Worm (Caenorhabditis elegans) whole organism, L2 larva: ENCODE data around the gene T04A8.7.
"Not testable (repeated sequence)": the region's sequence is repeated elsewhere in the genome, so short reads cannot be mapped to it uniquely, and the experiment has no call there.

ENCODE experiments used
- R02D3.7 ChIP-seq: fragments of 150-350 bp; optimal IDR thresholded peaks from 2 replicates; lab custom pipeline; 2014; ENCODE audit warnings: missing biosample characterization, missing genetic modification characterization
- Y55F3AM.14 ChIP-seq: fragments of 200-800 bp; sonication (Bioruptor generic); optimal IDR thresholded peaks from 2 replicates; lab custom pipeline; 2018; ENCODE audit warnings: mild to moderate bottlenecking, missing genetic modification characterization, missing compliant biosample characterization
- ZK546.5 ChIP-seq: sonication (generic microtip); optimal IDR thresholded peaks from 2 replicates; lab custom pipeline; 2017; ENCODE audit warnings: missing biosample characterization, missing genetic modification characterization
- alr-1 ChIP-seq: fragments of 150-350 bp; optimal IDR thresholded peaks from 2 replicates; lab custom pipeline; 2014; ENCODE audit warnings: missing biosample characterization, missing genetic modification characterization
- aly-2 ChIP-seq: fragments of 150-350 bp; optimal IDR thresholded peaks from 2 replicates; lab custom pipeline; 2014; ENCODE audit warnings: missing biosample characterization, missing genetic modification characterization
- blmp-1 ChIP-seq: sonication (generic microtip); optimal IDR thresholded peaks from 2 replicates; lab custom pipeline; 2017; ENCODE audit warnings: missing genetic modification characterization, mild to moderate bottlenecking, missing compliant biosample characterization, antibody characterized with exemption, moderate library complexity; ENCODE audit not compliant: insufficient read depth
- ceh-16 ChIP-seq: fragments of 150-350 bp; optimal IDR thresholded peaks from 2 replicates; lab custom pipeline; 2014; ENCODE audit warnings: missing biosample characterization, missing genetic modification characterization
- crh-2 ChIP-seq: sonication (generic microtip); optimal IDR thresholded peaks from 2 replicates; lab custom pipeline; 2017; ENCODE audit warnings: missing biosample characterization, missing genetic modification characterization
- dmd-4 ChIP-seq: sonication (generic microtip); optimal IDR thresholded peaks from 2 replicates; lab custom pipeline; 2017; ENCODE audit warnings: missing biosample characterization, missing genetic modification characterization
- egl-27 ChIP-seq: sonication (generic microtip); optimal IDR thresholded peaks from 3 replicates; lab custom pipeline; 2017; ENCODE audit warnings: missing biosample characterization, missing genetic modification reagents, missing genetic modification characterization
- elt-1 ChIP-seq: fragments of 150-350 bp; optimal IDR thresholded peaks from 2 replicates; lab custom pipeline; 2014; ENCODE audit warnings: missing biosample characterization, missing genetic modification characterization
- fos-1 ChIP-seq: fragments of 150-350 bp; optimal IDR thresholded peaks from 2 replicates; lab custom pipeline; 2014; ENCODE audit warnings: missing biosample characterization, missing genetic modification characterization
- lin-11 ChIP-seq: fragments of 150-350 bp; sonication (generic microtip); optimal IDR thresholded peaks from 2 replicates; lab custom pipeline; 2014; ENCODE audit warnings: missing biosample characterization, missing genetic modification characterization, inconsistent platforms, mixed read lengths
- lin-13 ChIP-seq: fragments of 150-350 bp; optimal IDR thresholded peaks from 2 replicates; lab custom pipeline; 2014; ENCODE audit warnings: missing biosample characterization, missing genetic modification reagents, missing genetic modification characterization
- lin-39 ChIP-seq: fragments of 150-350 bp; optimal IDR thresholded peaks from 2 replicates; lab custom pipeline; 2014; ENCODE audit warnings: missing biosample characterization, missing genetic modification reagents, missing genetic modification characterization
- lsy-2 ChIP-seq, 2 experiments: fragments of 150-350 bp in 1 of 2; sonication (generic microtip) in 1 of 2; optimal IDR thresholded peaks; 2 replicates each; lab custom pipeline; 2014 to 2017; ENCODE audit warnings: missing biosample characterization in 2 of 2, missing genetic modification characterization in 2 of 2
- mbf-1 ChIP-seq: sonication (generic microtip); optimal IDR thresholded peaks from 2 replicates; lab custom pipeline; 2017; ENCODE audit warnings: missing biosample characterization, missing genetic modification characterization
- mdl-1 ChIP-seq, 2 experiments: fragments of 150-350 bp in 1 of 2; sonication (generic microtip) in 1 of 2; optimal IDR thresholded peaks; 2 replicates each; lab custom pipeline; 2017; ENCODE audit warnings: missing biosample characterization in 2 of 2, missing genetic modification characterization in 2 of 2
- nhr-10 ChIP-seq: sonication (generic microtip); optimal IDR thresholded peaks from 2 replicates; lab custom pipeline; 2017; ENCODE audit warnings: missing biosample characterization, missing genetic modification characterization
- nhr-11 ChIP-seq: fragments of 150-350 bp; optimal IDR thresholded peaks from 2 replicates; lab custom pipeline; 2014; ENCODE audit warnings: missing biosample characterization, missing genetic modification characterization
- nhr-12 ChIP-seq: fragments of 150-350 bp; optimal IDR thresholded peaks from 2 replicates; lab custom pipeline; 2014; ENCODE audit warnings: missing biosample characterization, missing genetic modification characterization
- nhr-129 ChIP-seq: fragments of 150-350 bp; optimal IDR thresholded peaks from 2 replicates; lab custom pipeline; 2014; ENCODE audit warnings: missing biosample characterization, missing genetic modification characterization
- nhr-21 ChIP-seq: fragments of 150-350 bp; optimal IDR thresholded peaks from 2 replicates; lab custom pipeline; 2014; ENCODE audit warnings: missing biosample characterization, missing genetic modification characterization
- nhr-23 ChIP-seq: fragments of 150-350 bp; optimal IDR thresholded peaks from 2 replicates; lab custom pipeline; 2014; ENCODE audit warnings: missing biosample characterization, missing genetic modification reagents, missing genetic modification characterization
- nhr-237 ChIP-seq: fragments of 150-350 bp; optimal IDR thresholded peaks from 2 replicates; lab custom pipeline; 2014; ENCODE audit warnings: missing biosample characterization, missing genetic modification characterization
- nhr-25 ChIP-seq: fragments of 150-350 bp; sonication (generic microtip); optimal IDR thresholded peaks from 3 replicates; lab custom pipeline; 2014; ENCODE audit warnings: missing biosample characterization, missing genetic modification characterization
- nhr-6 ChIP-seq: fragments of 150-350 bp; optimal IDR thresholded peaks from 2 replicates; lab custom pipeline; 2014; ENCODE audit warnings: missing biosample characterization, missing genetic modification characterization
- peb-1 ChIP-seq: fragments of 150-350 bp; optimal IDR thresholded peaks from 2 replicates; lab custom pipeline; 2014; ENCODE audit warnings: missing biosample characterization, missing genetic modification characterization
- sem-4 ChIP-seq: fragments of 150-350 bp; optimal IDR thresholded peaks from 2 replicates; lab custom pipeline; 2014; ENCODE audit warnings: missing biosample characterization, missing genetic modification reagents, missing genetic modification characterization
- skn-1 ChIP-seq: sonication (generic microtip); optimal IDR thresholded peaks from 2 replicates; lab custom pipeline; 2017; ENCODE audit warnings: missing biosample characterization, missing genetic modification characterization
- sma-3 ChIP-seq: sonication (generic microtip); optimal IDR thresholded peaks from 2 replicates; lab custom pipeline; 2016; ENCODE audit warnings: missing genetic modification reagents, missing genetic modification characterization, missing compliant biosample characterization
- unc-55 ChIP-seq: fragments of 150-350 bp; sonication (generic microtip); optimal IDR thresholded peaks from 3 replicates; lab custom pipeline; 2014; ENCODE audit warnings: missing biosample characterization, missing genetic modification reagents, missing genetic modification characterization
- unc-62 ChIP-seq: fragments of 150-350 bp; optimal IDR thresholded peaks from 2 replicates; lab custom pipeline; 2014; ENCODE audit warnings: missing biosample characterization, missing genetic modification reagents, missing genetic modification characterization
- zag-1 ChIP-seq: fragments of 150-350 bp; optimal IDR thresholded peaks from 2 replicates; lab custom pipeline; 2014; ENCODE audit warnings: missing biosample characterization, missing genetic modification characterization
- ztf-1 ChIP-seq: fragments of 200-800 bp; sonication (Bioruptor generic); conservative IDR thresholded peaks from 2 replicates; pipeline ENCODE4 v1.3.6; 2022; ENCODE audit warnings: missing genetic modification characterization, missing compliant biosample characterization
- ztf-11 ChIP-seq: sonication (generic microtip); optimal IDR thresholded peaks from 2 replicates; lab custom pipeline; 2017; ENCODE audit warnings: missing biosample characterization, missing genetic modification characterization
- ztf-4 ChIP-seq: fragments of 150-350 bp; optimal IDR thresholded peaks from 2 replicates; lab custom pipeline; 2014; ENCODE audit warnings: missing biosample characterization, missing genetic modification characterization

The T04A8.7 gene

ce11 chrIII:4734056-4734455, 38.9 kb downstream of the T04A8.7 start, which contains the start of gene F17C8.9:
TSS of gene F17C8.9 (plus strand) at chrIII:4734356.
- TF ChIP-seq ztf-4 (tag; lab: Kevin White, UChicago): no peak
- no peak for TF ChIP-seq lsy-2 (tag; optimal IDR thresholded peaks at IDR 0.05; lab: Kevin White, UChicago)
- no peak for TF ChIP-seq ceh-16 (tag; lab: Kevin White, UChicago)
- TF ChIP-seq lin-11: no peak
- TF ChIP-seq nhr-10 (tag; lab: Kevin White, UChicago): no peak
- TF ChIP-seq ztf-11 (tag; lab: Kevin White, UChicago): no peak
- no peak for TF ChIP-seq R02D3.7 (tag; lab: Kevin White, UChicago)
- TF ChIP-seq skn-1 (tag; lab: Kevin White, UChicago): no peak
- TF ChIP-seq crh-2 (tag; lab: Kevin White, UChicago): no peak
- TF ChIP-seq nhr-11 (tag; lab: Kevin White, UChicago): no peak
- TF ChIP-seq nhr-237 (tag; lab: Kevin White, UChicago): no peak
- TF ChIP-seq, all 48 proteins: peak for 0

ce11 chrIII:4735443-4735842, 40.3 kb downstream of the T04A8.7 start, which contains the start of gene F17C8.7:
TSS of gene F17C8.7 (plus strand) at chrIII:4735743.
- TF ChIP-seq mdl-1 (tag; optimal IDR thresholded peaks at IDR 0.05; lab: Kevin White, UChicago) (no peak), alr-1 (no peak), lsy-2 (tag; optimal IDR thresholded peaks at IDR 0.05; lab: Kevin White, UChicago) (no peak), nhr-12 (no peak), dmd-4 (no peak), aly-2 (tag; lab: Kevin White, UChicago) (no peak), ZK546.5 (tag; lab: Kevin White, UChicago) (no peak), lin-39 (no peak), nhr-21 (tag; lab: Kevin White, UChicago) (no peak), lin-11 (no peak), nhr-129 (no peak), ceh-16 (tag; lab: Kevin White, UChicago) (no peak), peb-1 (tag; lab: Kevin White, UChicago) (no peak), nhr-6 (no peak), nhr-11 (tag; lab: Kevin White, UChicago) (no peak), sem-4 (no peak), ztf-1 (GFP tag; lab: Robert Waterston, UW) (no peak)

DNA sequence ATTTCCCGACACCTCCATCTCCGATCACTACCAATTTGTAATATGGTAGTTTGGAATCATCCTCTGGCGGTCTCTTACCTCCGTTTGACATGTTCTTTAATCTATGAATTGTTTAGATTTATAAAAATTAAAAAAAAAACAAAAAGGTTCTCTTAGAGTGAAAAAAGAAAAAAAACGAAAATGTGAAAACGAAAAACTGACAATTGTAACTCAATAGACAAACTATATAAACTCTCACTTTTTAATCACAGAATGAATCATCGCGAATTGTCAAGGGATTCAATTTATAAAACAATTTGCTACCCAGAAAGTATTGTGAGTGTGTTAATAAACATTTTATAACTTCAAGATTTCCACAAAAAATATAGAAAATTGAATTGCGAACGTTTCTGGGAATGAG, 44.8 kb downstream of the T04A8.7 start, which contains the start of gene ras-2:
TSS of gene ras-2 (minus strand) at position 101 of the 400 bp plus-strand sequence.
- TF ChIP-seq alr-1 (no peak), skn-1 (tag; lab: Kevin White, UChicago) (no peak), mbf-1 (tag; lab: Kevin White, UChicago) (no peak), lin-11 (no peak), nhr-237 (tag; lab: Kevin White, UChicago) (no peak), unc-55 (GFP tag; lab: Kevin White, UChicago) (no peak), crh-2 (tag; lab: Kevin White, UChicago) (no peak), zag-1 (no peak), lin-13 (no peak)
- TF ChIP-seq, all 48 proteins: peak for 0

DNA sequence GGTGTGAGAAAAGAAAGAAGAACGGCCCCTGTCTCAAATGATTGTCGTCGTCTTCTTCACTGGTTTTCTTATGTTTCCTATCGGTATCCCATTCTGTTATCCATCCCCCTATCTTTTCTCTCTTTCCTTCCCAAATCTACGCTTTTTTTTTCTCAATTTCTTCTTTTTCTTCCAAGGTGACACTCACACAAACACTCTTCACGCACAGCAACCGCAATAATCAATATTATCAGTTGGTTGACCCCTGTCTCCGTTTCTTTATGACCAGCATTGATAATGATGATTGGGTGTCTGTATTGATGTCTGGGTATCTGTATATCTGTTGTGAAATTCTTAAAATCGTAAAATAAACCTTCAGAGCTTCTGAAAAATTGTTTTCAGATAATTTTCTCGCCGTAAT, 45.7 kb downstream of the T04A8.7 start:
- no peak for TF ChIP-seq lin-39
- TF ChIP-seq nhr-10 (tag; lab: Kevin White, UChicago): no peak
- TF ChIP-seq fos-1 (tag; lab: Kevin White, UChicago): peak; percentile 78
- TF ChIP-seq blmp-1 (tag; lab: Kevin White, UChicago): no peak
- TF ChIP-seq crh-2 (tag; lab: Kevin White, UChicago): peak; percentile 29
- no peak for TF ChIP-seq nhr-23 (tag; lab: Kevin White, UChicago)
- TF ChIP-seq nhr-129: peak; percentile 27
- peak in 1 of 2 experiments; percentile 28 for TF ChIP-seq lsy-2 (tag; optimal IDR thresholded peaks at IDR 0.05; lab: Kevin White, UChicago)

- not testable (repeated sequence) for TF ChIP-seq nhr-21 (tag; lab: Kevin White, UChicago); fos-1 (tag; lab: Kevin White, UChicago); lin-11
These were observed 47.5 kb downstream of the T04A8.7 start, which contains the start of gene twk-6 for ce11 chrIII:4742620-4743019. TSS of gene twk-6 (plus strand) at chrIII:4742920.

ce11 chrIII:4745934-4746333, 50.8 kb downstream of the T04A8.7 start, which contains the start of gene F17C8.6:
TSS of gene F17C8.6 (minus strand) at chrIII:4746034.
- TF ChIP-seq sma-3 (GFP tag; lab: Kevin White, UChicago): no peak
- no peak for TF ChIP-seq elt-1 (tag; lab: Kevin White, UChicago)
- TF ChIP-seq zag-1: no peak
- no peak for TF ChIP-seq nhr-21 (tag; lab: Kevin White, UChicago)
- TF ChIP-seq nhr-237 (tag; lab: Kevin White, UChicago): no peak
- no peak for TF ChIP-seq ztf-1 (GFP tag; lab: Robert Waterston, UW)
- no peak for TF ChIP-seq Y55F3AM.14 (GFP tag; lab: Kevin White, UChicago)
- TF ChIP-seq unc-62 (GFP tag; lab: Kevin White, UChicago): no peak
- no peak for TF ChIP-seq nhr-25 (tag; lab: Kevin White, UChicago)
- no peak for TF ChIP-seq egl-27 (tag; lab: Kevin White, UChicago)
- TF ChIP-seq, all 48 proteins: peak for 0
